Worm (Caenorhabditis elegans) whole organism, L4/young adult: ENCODE measurements around the gene mrps-18.C.

Experiments
- W03F9.2 ChIP-seq: fragments of 150-350 bp; optimal IDR thresholded peaks from 2 replicates; lab custom pipeline; 2014; ENCODE audit warnings: missing biosample characterization, missing genetic modification characterization
- dao-5 ChIP-seq: sonication (generic microtip); optimal IDR thresholded peaks from 2 replicates; lab custom pipeline; 2016; ENCODE audit warnings: missing genotype, missing genetic modification characterization, moderate library complexity, missing compliant biosample characterization
- him-1 ChIP-seq: sonication (generic microtip); optimal IDR thresholded peaks from 2 replicates; lab custom pipeline; 2016; ENCODE audit warnings: missing genotype, missing genetic modification reagents, missing genetic modification characterization, missing compliant biosample characterization

ce11 chrII:6701497-6701896 is 34.5 kb upstream of the mrps-18.C start, which contains the start of gene C18H9.6:
- TF ChIP-seq him-1 (no peak), dao-5 (tag; lab: Kevin White, UChicago) (no peak), W03F9.2 (no peak)
